Fruit fly (Drosophila melanogaster) whole organism, embryonic: ENCODE data around the gene CG13850.

ENCODE experiments used
- Asciz ChIP-seq: fragments of 200-800 bp; sonication (Bioruptor generic); optimal IDR thresholded peaks from 2 replicates; lab custom pipeline; 2017; ENCODE audit warnings: missing biosample characterization, mild to moderate bottlenecking, missing genetic modification characterization, missing genetic modification reagents
- Atf3 ChIP-seq: fragments of 200-800 bp; sonication (Bioruptor generic); optimal IDR thresholded peaks from 3 replicates; lab custom pipeline; 2016; ENCODE audit warnings: missing biosample characterization, missing genetic modification characterization
- Atf6 ChIP-seq: fragments of 200-800 bp; sonication (Bioruptor generic); IDR thresholded peaks from 2 replicates; pipeline ENCODE4 v1.3.6; 2022; ENCODE audit warnings: missing biosample characterization, missing genetic modification characterization
- CG10462 ChIP-seq: fragments of 200-800 bp; sonication (Bioruptor generic); optimal IDR thresholded peaks from 2 replicates; lab custom pipeline; 2016; ENCODE audit warnings: missing biosample characterization, missing genetic modification characterization
- CG10979 ChIP-seq: fragments of 200-800 bp; sonication (Bioruptor generic); optimal IDR thresholded peaks from 2 replicates; lab custom pipeline; 2018; ENCODE audit warnings: missing biosample characterization, mild to moderate bottlenecking, missing genetic modification characterization, moderate library complexity
- CG11085 ChIP-seq: fragments of 200-800 bp; sonication (Bioruptor generic); IDR thresholded peaks from 2 replicates; pipeline ENCODE4 v1.3.6; 2022; ENCODE audit warnings: missing biosample characterization, missing genetic modification characterization
- CG12236 ChIP-seq: fragments of 200-800 bp; sonication (Bioruptor generic); optimal IDR thresholded peaks from 2 replicates; lab custom pipeline; 2016; ENCODE audit warnings: missing biosample characterization, missing genetic modification characterization
- CG12744 ChIP-seq: fragments of 200-800 bp; sonication (Bioruptor generic); optimal IDR thresholded peaks from 2 replicates; lab custom pipeline; 2016; ENCODE audit warnings: missing biosample characterization, missing genetic modification characterization
- CG14014 ChIP-seq: fragments of 200-800 bp; sonication (Bioruptor generic); IDR thresholded peaks from 2 replicates; pipeline ENCODE4 v1.3.6; 2022; ENCODE audit warnings: missing biosample characterization, missing genetic modification characterization
- CG14050 ChIP-seq: fragments of 200-800 bp; sonication (Bioruptor generic); IDR thresholded peaks from 3 replicates; pipeline ENCODE4 v1.3.6; 2022; ENCODE audit warnings: missing biosample characterization, missing genetic modification characterization
- CG15479 ChIP-seq: fragments of 200-800 bp; sonication (Bioruptor generic); optimal IDR thresholded peaks from 3 replicates; lab custom pipeline; 2019; ENCODE audit warnings: missing biosample characterization, mild to moderate bottlenecking, missing genetic modification characterization, moderate library complexity
- CG1602 ChIP-seq: fragments of 200-800 bp; sonication (Bioruptor generic); optimal IDR thresholded peaks from 3 replicates; lab custom pipeline; 2016; ENCODE audit warnings: missing biosample characterization, missing genetic modification characterization
- CG1832 ChIP-seq: fragments of 200-800 bp; sonication (Bioruptor generic); optimal IDR thresholded peaks from 2 replicates; lab custom pipeline; 2017; ENCODE audit warnings: missing biosample characterization, mild to moderate bottlenecking, missing genetic modification characterization, inconsistent platforms
- CG2889 ChIP-seq: fragments of 200-800 bp; sonication (Bioruptor generic); IDR thresholded peaks from 3 replicates; pipeline ENCODE4 v1.3.6; 2022; ENCODE audit warnings: missing biosample characterization, missing genetic modification characterization
- CG30431 ChIP-seq: fragments of 200-800 bp; sonication (Bioruptor generic); optimal IDR thresholded peaks from 2 replicates; lab custom pipeline; 2017; ENCODE audit warnings: missing biosample characterization, missing genetic modification characterization
- CG3847 ChIP-seq: fragments of 200-800 bp; sonication (Bioruptor generic); IDR thresholded peaks from 2 replicates; pipeline ENCODE4 v1.3.6; 2022; ENCODE audit warnings: missing biosample characterization, missing genetic modification characterization
- CG3995 ChIP-seq: fragments of 200-800 bp; sonication (Bioruptor generic); optimal IDR thresholded peaks from 3 replicates; lab custom pipeline; 2016; ENCODE audit warnings: missing biosample characterization, missing genetic modification characterization
- CG4360 ChIP-seq: fragments of 200-800 bp; sonication (Bioruptor generic); IDR thresholded peaks from 2 replicates; pipeline ENCODE4 v1.3.6; 2022; ENCODE audit warnings: missing biosample characterization, missing genetic modification characterization
- CG4617 ChIP-seq: fragments of 200-800 bp; sonication (Bioruptor generic); optimal IDR thresholded peaks from 3 replicates; lab custom pipeline; 2016; ENCODE audit warnings: missing biosample characterization, missing genetic modification characterization, borderline replicate concordance
- CG5180 ChIP-seq: fragments of 200-800 bp; sonication (Bioruptor generic); optimal IDR thresholded peaks from 3 replicates; lab custom pipeline; 2017; ENCODE audit warnings: missing biosample characterization, missing genetic modification characterization, mild to moderate bottlenecking, moderate library complexity, missing genetic modification reagents
- CG6689 ChIP-seq: fragments of 200-800 bp; sonication (Bioruptor generic); IDR thresholded peaks from 2 replicates; pipeline ENCODE4 v1.3.6; 2022; ENCODE audit warnings: missing biosample characterization, missing genetic modification characterization
- CG8290 ChIP-seq, 3 experiments: fragments of 200-800 bp; sonication (Bioruptor generic); optimal IDR thresholded peaks; 2 replicates each; lab custom pipeline; 2016 to 2019; ENCODE audit warnings: missing biosample characterization in 3 of 3, missing genetic modification characterization in 3 of 3, mild to moderate bottlenecking in 2 of 3, moderate library complexity in 1 of 3
- CG8944 ChIP-seq: fragments of 200-800 bp; sonication (Bioruptor generic); optimal IDR thresholded peaks from 3 replicates; lab custom pipeline; 2016; ENCODE audit warnings: missing biosample characterization, missing genetic modification characterization
- CG9609 ChIP-seq: fragments of 200-800 bp; sonication (Bioruptor generic); optimal IDR thresholded peaks from 3 replicates; lab custom pipeline; 2016; ENCODE audit warnings: missing biosample characterization, missing genetic modification characterization
- CkIIα-i1 ChIP-seq: fragments of 200-800 bp; sonication (Bioruptor generic); IDR thresholded peaks from 2 replicates; pipeline ENCODE4 v1.3.6; 2022; ENCODE audit warnings: missing biosample characterization, missing genetic modification characterization
- D19A ChIP-seq: fragments of 200-800 bp; optimal IDR thresholded peaks from 3 replicates; lab custom pipeline; 2019; ENCODE audit warnings: missing biosample characterization, mild to moderate bottlenecking, missing genetic modification characterization, moderate library complexity
- Doc2 ChIP-seq: fragments of 200-800 bp; sonication (Bioruptor generic); IDR thresholded peaks from 2 replicates; pipeline ENCODE4 v1.3.6; 2022; ENCODE audit warnings: missing biosample characterization, missing genetic modification characterization
- Fer1 ChIP-seq: fragments of 200-800 bp; sonication (Bioruptor generic); optimal IDR thresholded peaks from 2 replicates; lab custom pipeline; 2017; ENCODE audit warnings: missing biosample characterization, mild to moderate bottlenecking, missing genetic modification characterization
- Lhr ChIP-seq: fragments of 200-800 bp; sonication (Bioruptor generic); optimal IDR thresholded peaks from 3 replicates; lab custom pipeline; 2017; ENCODE audit warnings: mild to moderate bottlenecking, missing biosample characterization, missing genetic modification reagents, missing genetic modification characterization
- MTF-1 ChIP-seq: fragments of 200-800 bp; sonication (Bioruptor generic); optimal IDR thresholded peaks from 2 replicates; lab custom pipeline; 2018; ENCODE audit warnings: missing biosample characterization, mild to moderate bottlenecking, missing genetic modification characterization, borderline replicate concordance
- Mes4 ChIP-seq: fragments of 200-800 bp; sonication (Bioruptor generic); optimal IDR thresholded peaks from 2 replicates; lab custom pipeline; 2016; ENCODE audit warnings: missing biosample characterization, missing genetic modification characterization
- Neu2 ChIP-seq: fragments of 200-800 bp; sonication (Bioruptor generic); optimal IDR thresholded peaks from 3 replicates; lab custom pipeline; 2016; ENCODE audit warnings: missing biosample characterization, missing genetic modification characterization, borderline replicate concordance
- Usf ChIP-seq: fragments of 200-800 bp; sonication (Bioruptor generic); optimal IDR thresholded peaks from 2 replicates; lab custom pipeline; 2017; ENCODE audit warnings: missing genotype, missing biosample characterization, missing genetic modification characterization
- ara ChIP-seq: fragments of 200-800 bp; sonication (Bioruptor generic); IDR thresholded peaks from 2 replicates; pipeline ENCODE4 v1.3.6; 2022; ENCODE audit warnings: missing biosample characterization, missing genetic modification characterization
- cg ChIP-seq: fragments of 200-800 bp; sonication (Bioruptor generic); optimal IDR thresholded peaks from 3 replicates; lab custom pipeline; 2019; ENCODE audit warnings: missing biosample characterization, mild to moderate bottlenecking, missing genetic modification characterization, moderate library complexity
- croc ChIP-seq: fragments of 200-800 bp; sonication (Bioruptor generic); conservative IDR thresholded peaks from 3 replicates; pipeline ENCODE4 v1.3.6; 2022; ENCODE audit warnings: missing biosample characterization, missing genetic modification characterization
- dmrt11E ChIP-seq: fragments of 200-800 bp; sonication (Bioruptor generic); optimal IDR thresholded peaks from 3 replicates; lab custom pipeline; 2018; ENCODE audit warnings: missing biosample characterization, mild to moderate bottlenecking, missing genetic modification characterization, moderate library complexity
- gt ChIP-seq: fragments of 200-800 bp; sonication (Bioruptor generic); IDR thresholded peaks from 2 replicates; pipeline ENCODE4 v1.3.6; 2022; ENCODE audit warnings: missing biosample characterization, missing genetic modification characterization
- kay ChIP-seq: fragments of 200-800 bp; sonication (Bioruptor generic); optimal IDR thresholded peaks from 2 replicates; lab custom pipeline; 2016; ENCODE audit warnings: missing biosample characterization, missing genetic modification characterization
- lmd ChIP-seq: fragments of 200-800 bp; sonication (Bioruptor generic); IDR thresholded peaks from 2 replicates; pipeline ENCODE4 v1.3.6; 2022; ENCODE audit warnings: missing biosample characterization, missing genetic modification characterization
- mirr ChIP-seq: fragments of 200-800 bp; sonication (Bioruptor generic); optimal IDR thresholded peaks from 3 replicates; lab custom pipeline; 2018; ENCODE audit warnings: missing biosample characterization, mild to moderate bottlenecking, missing genetic modification characterization
- nom ChIP-seq: fragments of 200-800 bp; sonication (Bioruptor generic); optimal IDR thresholded peaks from 2 replicates; lab custom pipeline; 2017; ENCODE audit warnings: missing biosample characterization, missing genetic modification characterization, mild to moderate bottlenecking, moderate library complexity, missing genetic modification reagents
- pnt ChIP-seq: fragments of 200-800 bp; sonication (Bioruptor generic); optimal IDR thresholded peaks from 3 replicates; lab custom pipeline; 2016; ENCODE audit warnings: missing biosample characterization, missing genetic modification characterization
- prd ChIP-seq, 3 experiments: fragments of >200 bp in 2 of 3; fragments of 200-800 bp in 1 of 3; sonication (Bioruptor generic) in 1 of 3; optimal IDR thresholded peaks in 2 of 3; IDR thresholded peaks in 1 of 3; 2 replicates in 2 of 3; 3 replicates in 1 of 3; pipeline versions ENCODE4 v1.3.6 to Lab custom; 2017 to 2022; ENCODE audit warnings: missing biosample characterization in 1 of 3, missing genetic modification characterization in 1 of 3
- schlank ChIP-seq: fragments of 200-800 bp; sonication (Bioruptor generic); optimal IDR thresholded peaks from 2 replicates; lab custom pipeline; 2018; ENCODE audit warnings: missing biosample characterization, mild to moderate bottlenecking, missing genetic modification characterization
- sd ChIP-seq: fragments of 200-800 bp; sonication (Bioruptor generic); optimal IDR thresholded peaks from 3 replicates; lab custom pipeline; 2018; ENCODE audit warnings: missing biosample characterization, mild to moderate bottlenecking, missing genetic modification characterization, moderate library complexity
- sisA ChIP-seq: fragments of 200-800 bp; sonication (Bioruptor generic); IDR thresholded peaks from 2 replicates; pipeline ENCODE4 v1.3.6; 2022; ENCODE audit warnings: missing biosample characterization, missing genetic modification characterization
- sna ChIP-seq: fragments of 200-800 bp; sonication (Bioruptor generic); IDR thresholded peaks from 2 replicates; pipeline ENCODE4 v1.3.6; 2022; ENCODE audit warnings: missing biosample characterization, missing genetic modification characterization; ENCODE audit not compliant: partially characterized antibody
- so ChIP-seq: fragments of 200-800 bp; sonication (Bioruptor generic); IDR thresholded peaks from 3 replicates; pipeline ENCODE4 v1.3.6; 2022; ENCODE audit warnings: missing biosample characterization, missing genetic modification characterization
- ssp ChIP-seq: fragments of 200-800 bp; sonication (Bioruptor generic); IDR thresholded peaks from 2 replicates; pipeline ENCODE4 v1.3.6; 2022; ENCODE audit warnings: missing biosample characterization, missing genetic modification characterization
- vvl ChIP-seq: fragments of 200-800 bp; sonication (Bioruptor generic); IDR thresholded peaks from 2 replicates; pipeline ENCODE4 v1.3.6; 2022; ENCODE audit warnings: missing biosample characterization, missing genetic modification characterization

CG13850 gene

DNA sequence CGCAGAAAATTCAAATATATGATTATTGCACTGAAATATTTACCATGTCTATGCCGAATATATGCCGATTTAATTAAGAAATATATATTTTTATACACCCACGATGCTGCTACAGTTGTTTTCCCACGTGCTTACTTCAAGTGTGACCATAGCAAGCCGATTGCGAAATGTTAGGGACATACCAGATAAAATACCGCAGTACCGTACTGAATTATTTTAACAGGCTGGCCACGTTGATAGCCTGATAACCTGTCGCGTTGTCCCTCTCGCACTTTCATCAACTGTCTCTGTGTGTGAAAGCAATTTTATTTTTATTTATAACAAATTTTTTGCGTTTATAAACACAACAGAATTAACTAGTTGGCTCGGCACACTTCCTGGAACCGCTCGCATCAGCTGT, 10.2 kb upstream of the CG13850 start, which contains the start of the genes Nop56 and mats (continued):
- TF ChIP-seq CG1602 (GFP tag; lab: Kevin White, UChicago) (no peak), Atf3 (GFP tag; lab: Kevin White, UChicago) (no peak), CG12236 (GFP tag; lab: Kevin White, UChicago) (no peak), kay (GFP tag; lab: Kevin White, UChicago) (no peak), sna (GFP tag; lab: Robert Waterston, UW) (0 out of 2 replicates have a peak, but pooled peaks have one; percentile 28), CG8944 (no peak), CG10979 (tag; lab: Kevin White, UChicago) (no peak), so (GFP tag; lab: Robert Waterston, UW) (0 out of 3 replicates have a peak, but pooled peaks have one; percentile 16), CkIIα-i1 (no peak), CG10462 (GFP tag; lab: Kevin White, UChicago) (no peak), Lhr (GFP tag; lab: Kevin White, UChicago) (peak; percentile 45), ssp (GFP tag; lab: Robert Waterston, UW) (no peak), CG1832 (GFP tag; lab: Kevin White, UChicago) (peak; percentile 33), gt (no peak), prd (optimal IDR thresholded peaks at IDR 0.05; lab: Kevin White, UChicago) (no peak), prd (GFP tag; IDR thresholded peaks at IDR 0.05; lab: Robert Waterston, UW) (no peak), dmrt11E (tag; lab: Kevin White, UChicago) (no peak), CG2889 (GFP tag; lab: Robert Waterston, UW) (no peak), CG15479 (peak; percentile 43), Atf6 (GFP tag; lab: Robert Waterston, UW) (no peak), D19A (tag; lab: Kevin White, UChicago) (no peak), CG14014 (no peak), nom (GFP tag; lab: Kevin White, UChicago) (no peak), Fer1 (peak; percentile 24), sisA (no peak), CG8290 (GFP tag; optimal IDR thresholded peaks at IDR 0.05; lab: Kevin White, UChicago) (no peak), CG8290 (tag; optimal IDR thresholded peaks at IDR 0.05; lab: Kevin White, UChicago) (no peak), Asciz (GFP tag; lab: Kevin White, UChicago) (no peak), Doc2 (GFP tag; lab: Robert Waterston, UW) (no peak), lmd (GFP tag; lab: Robert Waterston, UW) (no peak), croc (GFP tag; lab: Robert Waterston, UW) (no peak), Usf (GFP tag; lab: Kevin White, UChicago) (peak; percentile 6), mirr (GFP tag; lab: Kevin White, UChicago) (no peak), CG30431 (GFP tag; lab: Kevin White, UChicago) (no peak), cg (GFP tag; lab: Kevin White, UChicago) (peak; percentile 73), Neu2 (GFP tag; lab: Kevin White, UChicago) (no peak), CG4617 (peak; percentile 94), CG5180 (GFP tag; lab: Kevin White, UChicago) (peak; percentile 64), Mes4 (GFP tag; lab: Kevin White, UChicago) (no peak), schlank (tag; lab: Kevin White, UChicago) (no peak), CG12744 (GFP tag; lab: Kevin White, UChicago) (no peak), vvl (GFP tag; lab: Robert Waterston, UW) (peak; percentile 44; the same call in 1 of the 2 replicates), pnt (GFP tag; lab: Kevin White, UChicago) (no peak), CG3847 (GFP tag; lab: Robert Waterston, UW) (peak; percentile 71), ara (GFP tag; lab: Robert Waterston, UW) (no peak), sd (tag; lab: Kevin White, UChicago) (peak; percentile 79), MTF-1 (no peak), CG9609 (GFP tag; lab: Kevin White, UChicago) (no peak), CG14050 (no peak), CG3995 (peak; percentile 40), CG6689 (GFP tag; lab: Robert Waterston, UW) (no peak), CG11085 (GFP tag; lab: Robert Waterston, UW) (no peak), CG4360 (GFP tag; lab: Robert Waterston, UW) (no peak)
